Fruit fly (Drosophila melanogaster) S2 (cell line): ENCODE measurements around the gene Tsf2.

Experiments used
- CG8478 ChIP-seq: fragments of >200 bp; optimal IDR thresholded peaks from 2 replicates; lab custom pipeline; 2018
- CTCF ChIP-seq, 2 experiments: fragments of >200 bp; optimal IDR thresholded peaks; 2 replicates each; lab custom pipeline; 2018

The Tsf2 gene

DNA sequence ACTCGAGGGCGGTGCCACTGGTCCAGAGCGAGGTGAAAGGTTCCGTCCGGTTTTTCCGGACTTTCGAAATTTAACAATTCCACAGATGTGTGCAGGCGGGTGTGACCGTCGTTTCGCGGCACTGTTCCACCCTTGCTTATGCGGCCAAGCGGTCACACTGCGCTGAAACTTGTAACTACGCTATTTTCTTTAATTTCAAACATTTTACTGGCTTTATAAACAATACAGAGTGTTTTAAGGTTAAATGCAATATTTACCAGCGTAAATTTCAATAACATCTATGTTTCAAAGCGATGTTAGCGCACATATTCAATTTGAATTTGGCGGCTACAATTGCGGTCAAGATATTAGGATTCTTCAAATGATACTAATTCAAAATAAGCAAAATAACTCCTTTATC is 3.5 kb downstream of the Tsf2 start, which contains the start of gene nst:
Gene nst, minus strand, starts transcription at position 128 of the 400 bp plus-strand sequence.
- no peak for TF ChIP-seq CTCF (optimal IDR thresholded peaks at IDR 0.05; lab: Kevin White, UChicago)

DNA sequence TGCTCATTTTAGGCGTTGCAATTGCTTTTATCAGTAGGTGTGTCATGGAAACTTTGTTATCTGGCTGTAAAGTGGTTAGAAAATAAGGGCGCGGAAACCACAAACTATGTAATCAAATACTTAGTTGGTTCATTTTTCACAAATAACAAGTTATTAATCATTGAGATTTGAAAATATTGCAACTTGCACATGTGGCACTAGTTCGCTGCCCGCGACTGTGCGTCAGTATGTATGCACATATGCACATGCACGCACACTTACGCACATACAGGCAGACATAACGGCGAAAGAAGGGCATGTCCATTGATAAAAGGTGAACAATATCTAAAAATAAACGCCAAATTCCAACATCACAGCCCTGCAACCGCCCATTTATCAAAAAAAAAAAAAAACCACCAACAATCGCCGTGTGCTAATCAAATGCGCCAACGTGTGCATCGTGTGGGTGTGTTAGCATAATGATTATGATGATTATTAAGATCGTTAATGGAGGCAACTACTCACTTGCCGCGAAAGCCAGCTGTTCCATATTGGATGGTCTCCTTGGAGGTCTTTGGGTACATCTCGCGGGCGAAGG is 4.0 kb downstream of the Tsf2 start:
- TF ChIP-seq CTCF (optimal IDR thresholded peaks at IDR 0.05; lab: Kevin White, UChicago) (no peak), CG8478 (lab: Kevin White, UChicago) (no peak)

DNA sequence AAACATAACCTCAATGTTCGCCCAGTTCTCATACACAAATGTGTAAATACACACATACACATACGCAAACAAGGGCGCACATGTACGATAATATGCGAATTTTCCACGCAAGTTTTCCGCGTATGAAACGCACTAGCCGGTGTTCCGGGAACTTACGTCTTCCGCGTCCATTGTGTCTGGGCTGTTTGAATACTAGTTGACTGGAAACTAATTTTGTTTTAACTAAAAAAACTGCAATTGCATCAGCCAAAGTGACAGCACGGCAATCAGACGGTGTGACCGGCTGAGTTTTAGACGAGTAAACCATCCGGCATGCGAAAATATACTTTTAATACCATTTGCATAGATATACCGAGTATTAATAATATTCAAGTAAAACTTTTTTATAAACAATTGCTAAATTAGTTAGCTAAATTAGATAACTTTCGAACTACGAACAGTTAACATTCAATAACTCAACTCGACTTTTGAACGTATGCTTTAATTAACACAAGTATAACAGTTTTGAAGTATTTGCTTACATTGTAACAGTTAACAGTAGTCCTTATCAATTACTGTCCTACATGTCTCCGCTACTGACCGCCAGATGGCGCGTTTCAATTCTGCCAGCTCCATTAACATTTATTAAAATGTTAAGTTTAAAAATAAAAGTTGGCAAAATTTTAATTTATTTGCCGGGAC is 7.0 kb downstream of the Tsf2 start, which contains the start of gene eIF2beta:
Gene eIF2beta, minus strand, starts transcription at position 299 of the 681 bp plus-strand sequence.
- TF ChIP-seq CG8478 (lab: Kevin White, UChicago): no peak
- peak; percentile 77 to 91 for TF ChIP-seq CTCF (optimal IDR thresholded peaks at IDR 0.05; lab: Kevin White, UChicago)

- no peak for TF ChIP-seq CTCF (optimal IDR thresholded peaks at IDR 0.05; lab: Kevin White, UChicago)
- no peak for TF ChIP-seq CG8478 (lab: Kevin White, UChicago)
These were observed 9.6 kb downstream of the Tsf2 start, which contains the start of the genes ver and Gcn5 for dm6 chr3L:12523941-12524340. Gene ver (plus strand): TSS chr3L:12523987. Gene Gcn5 (minus strand): TSS chr3L:12524014.

- no peak for TF ChIP-seq CG8478 (lab: Kevin White, UChicago)
- no peak for TF ChIP-seq CTCF (optimal IDR thresholded peaks at IDR 0.05; lab: Kevin White, UChicago)
These were observed 14.2 kb downstream of the Tsf2 start for dm6 chr3L:12519315-12519714.

DNA sequence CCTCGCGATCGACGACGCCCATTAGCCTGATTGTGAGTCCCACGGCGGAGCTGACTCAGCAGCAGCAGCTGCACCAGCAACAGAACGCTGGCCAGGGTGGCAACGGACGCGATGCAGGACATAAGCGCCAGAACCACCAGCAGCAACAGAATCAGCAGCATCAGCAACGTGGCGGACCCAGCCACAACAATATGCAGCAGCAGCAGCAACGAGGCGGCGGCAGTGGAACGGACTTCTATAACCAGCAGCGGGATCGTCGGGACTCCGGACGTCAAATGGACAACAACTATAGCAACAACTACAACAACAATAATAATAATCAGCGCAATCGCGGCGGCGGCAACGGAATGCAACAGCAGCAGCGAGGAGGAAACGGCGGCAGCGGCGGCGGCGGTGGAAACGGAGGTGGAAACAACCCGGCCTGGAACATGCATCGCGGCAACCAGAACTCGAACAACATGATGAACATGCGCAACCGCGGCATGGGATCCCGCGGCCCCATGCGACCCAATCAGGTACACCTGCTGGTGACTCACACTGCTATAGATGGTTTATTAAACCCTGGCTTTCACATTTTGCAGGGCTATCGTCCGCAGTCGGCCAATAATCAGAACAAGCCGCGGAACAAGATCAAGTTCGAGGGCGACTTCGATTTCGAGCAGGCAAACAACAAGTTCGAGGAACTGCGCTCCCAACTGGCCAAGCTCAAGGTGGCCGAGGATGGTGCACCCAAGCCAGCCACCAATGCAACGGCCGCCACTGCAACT is 15.9 kb downstream of the Tsf2 start:
- TF ChIP-seq CG8478 (lab: Kevin White, UChicago) (no peak), CTCF (optimal IDR thresholded peaks at IDR 0.05; lab: Kevin White, UChicago) (no peak)

DNA sequence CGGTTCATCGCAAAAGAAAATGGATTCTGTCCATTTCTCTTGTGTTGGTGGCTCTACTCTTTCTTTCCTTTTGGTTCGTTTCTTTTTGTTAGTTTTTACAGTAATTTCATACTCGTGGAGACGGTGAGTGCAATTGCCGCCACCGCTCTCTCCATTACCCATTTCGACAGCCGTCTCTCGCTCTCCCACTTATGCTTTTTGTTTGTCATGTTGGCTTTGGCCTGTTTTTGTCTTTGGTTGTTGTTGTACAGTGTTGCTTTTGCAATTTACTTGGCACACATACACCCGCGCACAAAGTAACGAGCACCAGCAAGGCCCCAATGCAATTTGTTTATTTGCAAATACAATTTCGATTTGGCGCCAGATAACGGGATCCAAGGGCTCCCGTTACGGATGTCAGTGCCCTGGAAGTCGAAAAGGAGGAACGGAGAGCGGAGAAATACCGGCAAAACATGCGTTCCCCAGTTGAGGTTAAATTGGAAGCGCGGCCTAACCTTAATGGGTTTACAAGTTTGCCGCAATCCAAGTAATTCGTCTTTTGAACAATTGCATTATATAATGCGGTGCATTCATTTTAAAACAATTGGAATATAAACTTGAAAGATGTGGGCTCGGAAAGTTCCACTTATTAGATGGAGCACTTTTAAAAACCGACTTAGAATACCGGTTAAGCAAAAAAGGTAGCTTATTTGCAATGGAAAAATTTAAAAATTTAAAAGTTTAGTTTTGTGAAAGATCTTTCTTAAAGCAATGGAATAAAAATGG is 17.7 kb downstream of the Tsf2 start:
- TF ChIP-seq CTCF (optimal IDR thresholded peaks at IDR 0.05; lab: Kevin White, UChicago): no peak
- no peak for TF ChIP-seq CG8478 (lab: Kevin White, UChicago)

- TF ChIP-seq CTCF (optimal IDR thresholded peaks at IDR 0.05; lab: Kevin White, UChicago): no peak
- TF ChIP-seq CG8478 (lab: Kevin White, UChicago): no peak
These were observed 18.7 kb downstream of the Tsf2 start, which contains the start of the genes sti and tral for dm6 chr3L:12514762-12515215. Gene sti (minus strand): TSS chr3L:12514815. Gene tral (plus strand): TSS chr3L:12515059.

dm6 chr3L:12507571-12507970 is 26.0 kb downstream of the Tsf2 start, which contains the start of gene CG10654:
Gene CG10654 (minus strand): TSS chr3L:12507840.
- TF ChIP-seq CTCF (optimal IDR thresholded peaks at IDR 0.05; lab: Kevin White, UChicago): no peak
- TF ChIP-seq CG8478 (lab: Kevin White, UChicago): no peak

DNA sequence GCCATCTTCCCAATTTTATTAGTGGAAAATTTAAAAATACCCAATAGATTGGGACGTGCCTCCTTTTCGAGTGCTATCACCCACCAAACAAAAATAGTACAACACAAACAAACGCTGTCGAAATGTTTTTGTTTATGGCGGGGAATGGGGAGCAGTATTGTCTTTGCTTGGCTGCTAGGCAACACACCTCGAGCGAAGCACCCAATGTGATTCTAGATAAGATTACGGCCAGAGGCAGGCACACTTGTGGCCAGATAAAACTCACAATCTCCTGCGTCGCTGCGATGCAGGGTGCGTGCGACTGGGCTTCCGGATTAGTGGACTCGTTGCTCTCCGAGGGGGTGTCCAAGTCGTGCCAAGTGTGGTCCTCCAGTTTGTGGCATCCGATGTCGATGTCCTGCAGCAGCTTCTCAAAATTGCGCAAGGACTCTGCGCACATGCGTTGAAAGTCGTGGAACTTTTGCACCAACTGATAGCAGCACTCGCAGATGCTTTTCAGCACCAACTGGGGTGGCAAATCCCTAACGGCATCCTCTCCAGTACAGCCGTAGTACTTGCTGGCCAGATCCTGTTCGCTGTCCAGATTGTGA is 26.5 kb downstream of the Tsf2 start:
- no peak for TF ChIP-seq CTCF (optimal IDR thresholded peaks at IDR 0.05; lab: Kevin White, UChicago)
- TF ChIP-seq CG8478 (lab: Kevin White, UChicago): no peak

DNA sequence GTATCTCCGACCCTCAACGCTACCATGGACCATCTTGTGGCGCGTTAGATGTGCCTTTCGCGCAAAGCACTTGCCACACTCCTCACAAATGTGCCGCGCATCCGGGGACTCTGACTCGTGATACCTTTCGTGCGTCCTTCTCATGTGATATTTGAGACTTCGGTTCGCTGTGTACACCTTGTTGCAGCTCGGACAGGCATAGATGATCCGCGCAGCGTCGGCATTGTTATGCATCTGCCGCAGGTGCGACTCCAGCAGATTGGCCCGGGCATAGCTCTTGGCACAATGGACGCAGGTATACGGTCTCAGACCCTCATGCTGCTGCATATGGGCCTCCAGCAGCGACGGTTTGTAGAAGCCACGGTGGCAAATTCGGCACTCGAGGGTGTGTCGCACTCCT is 27.5 kb downstream of the Tsf2 start:
- TF ChIP-seq CTCF (optimal IDR thresholded peaks at IDR 0.05; lab: Kevin White, UChicago) (no peak), CG8478 (lab: Kevin White, UChicago) (no peak)

DNA sequence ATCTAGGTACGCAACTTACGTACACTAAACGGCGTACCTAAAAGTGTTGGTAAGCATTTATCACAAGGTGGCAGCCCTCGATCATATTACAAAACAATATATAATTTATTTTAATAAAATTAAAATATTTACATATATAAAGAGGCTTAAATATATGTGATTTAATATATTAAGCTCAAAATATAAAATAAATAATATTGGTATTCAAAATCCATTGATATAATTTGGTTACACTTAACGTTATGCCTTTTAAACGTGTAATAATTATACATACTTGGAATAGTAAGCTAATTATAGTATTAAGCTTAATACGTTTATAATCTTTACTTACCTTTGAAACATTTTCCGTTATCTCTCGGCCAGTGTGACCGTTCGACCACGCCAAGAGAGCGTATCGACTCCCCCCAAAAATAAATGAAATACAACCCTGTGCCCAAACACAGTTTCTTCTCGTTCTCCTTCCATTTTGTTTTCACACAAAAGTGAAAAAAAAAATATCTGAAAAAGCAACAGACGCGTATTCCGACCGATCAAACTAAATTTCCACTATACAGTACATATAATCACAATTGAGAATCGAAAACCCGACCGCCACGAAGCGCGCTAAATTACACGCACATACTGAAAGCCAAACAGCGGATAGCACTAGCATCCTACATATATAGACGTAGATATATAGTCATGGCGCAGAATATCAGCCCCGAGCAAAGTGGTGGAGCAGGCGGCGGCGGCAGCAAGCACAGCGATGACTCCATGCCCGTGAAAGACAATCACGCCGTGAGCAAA is 29.5 kb downstream of the Tsf2 start, which contains the start of the genes CG10646 and vih:
Gene CG10646, minus strand, starts transcription at position 30 of the 786 bp plus-strand sequence.
Gene vih, plus strand, starts transcription at position 428 of the 786 bp plus-strand sequence.
- TF ChIP-seq CTCF (optimal IDR thresholded peaks at IDR 0.05; lab: Kevin White, UChicago) (no peak), CG8478 (lab: Kevin White, UChicago) (no peak)

DNA sequence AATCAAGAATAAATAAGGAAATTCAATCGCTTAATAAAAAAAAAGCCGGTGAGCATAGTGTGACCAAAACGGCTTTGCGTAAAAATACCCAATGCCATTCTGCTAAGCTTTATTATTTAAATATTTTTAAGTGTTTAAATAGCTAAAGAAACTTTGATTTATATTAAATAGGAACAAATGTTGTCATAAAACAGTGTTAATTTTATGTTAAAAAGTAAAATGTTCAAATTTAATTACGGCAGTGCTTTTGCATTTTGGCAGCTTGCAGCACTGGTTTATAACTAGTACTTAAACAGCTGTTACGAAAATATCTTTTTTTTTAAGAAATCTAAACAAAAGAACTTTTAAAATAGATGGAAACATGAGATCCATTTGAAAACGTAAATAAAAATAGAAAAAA is 32.3 kb downstream of the Tsf2 start, which contains the start of the genes CG10638 and CG10681:
Gene CG10638, minus strand, starts transcription at position 63 of the 400 bp plus-strand sequence.
Gene CG10681, plus strand, starts transcription at position 265 of the 400 bp plus-strand sequence.
- TF ChIP-seq CTCF (optimal IDR thresholded peaks at IDR 0.05; lab: Kevin White, UChicago) (no peak), CG8478 (lab: Kevin White, UChicago) (no peak)
